Fruit fly (Drosophila melanogaster) whole organism, embryonic: ENCODE data around the gene CG15891.
A peak's percentile ranks its signal among the peaks of the same experiment; 100 is the strongest.

Experiments
- Awh ChIP-seq: fragments of 200-800 bp; sonication (Bioruptor generic); IDR thresholded peaks from 2 replicates; pipeline ENCODE4, ENCODE4 v1.3.6; 2022; ENCODE audit warnings: missing biosample characterization, missing genetic modification characterization
- Bdp1 ChIP-seq: fragments of 200-800 bp; sonication (Bioruptor generic); optimal IDR thresholded peaks from 3 replicates; lab custom pipeline; 2016; ENCODE audit warnings: missing biosample characterization, missing genetic modification characterization
- Bgb ChIP-seq: fragments of 200-800 bp; sonication (Bioruptor generic); IDR thresholded peaks from 2 replicates; pipeline ENCODE4 v1.3.6; 2022; ENCODE audit warnings: missing biosample characterization, missing genetic modification characterization; ENCODE audit not compliant: partially characterized antibody
- CG12155 ChIP-seq: fragments of 200-800 bp; sonication (Bioruptor generic); optimal IDR thresholded peaks from 3 replicates; lab custom pipeline; 2016; ENCODE audit warnings: missing biosample characterization, missing genetic modification characterization
- CG12942 ChIP-seq: fragments of 200-800 bp; sonication (Bioruptor generic); optimal IDR thresholded peaks from 3 replicates; lab custom pipeline; 2016; ENCODE audit warnings: missing biosample characterization, missing genetic modification characterization
- CG17385 ChIP-seq: fragments of 200-800 bp; sonication (Bioruptor generic); optimal IDR thresholded peaks from 3 replicates; lab custom pipeline; 2018; ENCODE audit warnings: missing biosample characterization, mild to moderate bottlenecking, missing genetic modification characterization
- CG17568 ChIP-seq: fragments of 200-800 bp; sonication (Bioruptor generic); optimal IDR thresholded peaks from 2 replicates; lab custom pipeline; 2018; ENCODE audit warnings: missing biosample characterization, mild to moderate bottlenecking, missing genetic modification characterization, moderate library complexity
- CG1792 ChIP-seq: fragments of 200-800 bp; sonication (Bioruptor generic); optimal IDR thresholded peaks from 2 replicates; lab custom pipeline; 2016; ENCODE audit warnings: missing biosample characterization, missing genetic modification characterization
- CG1832 ChIP-seq: fragments of 200-800 bp; sonication (Bioruptor generic); optimal IDR thresholded peaks from 2 replicates; lab custom pipeline; 2017; ENCODE audit warnings: missing biosample characterization, mild to moderate bottlenecking, missing genetic modification characterization, inconsistent platforms
- CG3065 ChIP-seq: fragments of 200-800 bp; sonication (Bioruptor generic); optimal IDR thresholded peaks from 2 replicates; lab custom pipeline; 2016; ENCODE audit warnings: missing biosample characterization, missing genetic modification characterization
- CG31224 ChIP-seq: fragments of 200-800 bp; sonication (Bioruptor generic); IDR thresholded peaks from 2 replicates; pipeline ENCODE4 v1.3.6; 2022; ENCODE audit warnings: missing biosample characterization, missing genetic modification characterization
- CG3838 ChIP-seq: fragments of 200-800 bp; sonication (Bioruptor generic); optimal IDR thresholded peaks from 3 replicates; lab custom pipeline; 2016; ENCODE audit warnings: missing biosample characterization, missing genetic modification characterization
- CG3995 ChIP-seq: fragments of 200-800 bp; sonication (Bioruptor generic); optimal IDR thresholded peaks from 3 replicates; lab custom pipeline; 2016; ENCODE audit warnings: missing biosample characterization, missing genetic modification characterization
- CG4328 ChIP-seq: fragments of 200-800 bp; sonication (Bioruptor generic); optimal IDR thresholded peaks from 3 replicates; lab custom pipeline; 2017; ENCODE audit warnings: missing biosample characterization, missing genetic modification reagents, missing genetic modification characterization
- CG6683 ChIP-seq: fragments of 200-800 bp; sonication (Bioruptor generic); optimal IDR thresholded peaks from 2 replicates; lab custom pipeline; 2017; ENCODE audit warnings: missing biosample characterization, mild to moderate bottlenecking, missing genetic modification characterization, missing genetic modification reagents
- CG6765 ChIP-seq: fragments of 200-800 bp; sonication (Bioruptor generic); optimal IDR thresholded peaks from 3 replicates; lab custom pipeline; 2017; ENCODE audit warnings: missing biosample characterization, mild to moderate bottlenecking, missing genetic modification characterization
- CG7786 ChIP-seq: fragments of 200-800 bp; sonication (Bioruptor generic); optimal IDR thresholded peaks from 2 replicates; lab custom pipeline; 2016; ENCODE audit warnings: missing biosample characterization, missing genetic modification characterization
- CG9876 ChIP-seq: fragments of 200-800 bp; sonication (Bioruptor generic); optimal IDR thresholded peaks from 2 replicates; lab custom pipeline; 2016; ENCODE audit warnings: missing biosample characterization, missing genetic modification characterization
- CG9932 ChIP-seq: fragments of 200-800 bp; sonication (Bioruptor generic); IDR thresholded peaks from 2 replicates; pipeline ENCODE4 v1.3.6; 2022; ENCODE audit warnings: missing biosample characterization, missing genetic modification characterization
- CHES-1-like ChIP-seq: fragments of 200-800 bp; sonication (Bioruptor generic); optimal IDR thresholded peaks from 2 replicates; lab custom pipeline; 2016; ENCODE audit warnings: missing biosample characterization, missing genetic modification characterization
- Dad ChIP-seq: fragments of 200-800 bp; sonication (Bioruptor generic); optimal IDR thresholded peaks from 3 replicates; lab custom pipeline; 2016; ENCODE audit warnings: missing biosample characterization, missing genetic modification characterization
- Dbx ChIP-seq: fragments of 200-800 bp; sonication (Bioruptor generic); IDR thresholded peaks from 3 replicates; pipeline ENCODE4 v1.3.6; 2022; ENCODE audit warnings: missing biosample characterization, missing genetic modification characterization
- Deaf1 ChIP-seq: fragments of 200-800 bp; optimal IDR thresholded peaks from 3 replicates; lab custom pipeline; 2019; ENCODE audit warnings: missing biosample characterization, mild to moderate bottlenecking, missing genetic modification characterization, moderate library complexity
- Dek ChIP-seq: fragments of 200-800 bp; sonication (Bioruptor generic); optimal IDR thresholded peaks from 3 replicates; lab custom pipeline; 2019; ENCODE audit warnings: missing biosample characterization, mild to moderate bottlenecking, missing genetic modification characterization, moderate library complexity
- ERR ChIP-seq: fragments of 200-800 bp; sonication (Bioruptor generic); optimal IDR thresholded peaks from 2 replicates; lab custom pipeline; 2016; ENCODE audit warnings: missing biosample characterization, missing genetic modification characterization
- Hr3 ChIP-seq: fragments of 200-800 bp; sonication (Bioruptor generic); optimal IDR thresholded peaks from 3 replicates; lab custom pipeline; 2016; ENCODE audit warnings: missing biosample characterization, missing genetic modification characterization
- MBD-R2 ChIP-seq: fragments of 200-800 bp; sonication (Bioruptor generic); IDR thresholded peaks from 2 replicates; pipeline ENCODE4 v1.3.6; 2022; ENCODE audit warnings: missing biosample characterization, missing genetic modification characterization
- Max ChIP-seq: fragments of 200-800 bp; sonication (Bioruptor generic); optimal IDR thresholded peaks from 2 replicates; lab custom pipeline; 2016; ENCODE audit warnings: missing biosample characterization, mild to moderate bottlenecking, missing genetic modification characterization
- NK7.1 ChIP-seq: fragments of 200-800 bp; sonication (Bioruptor generic); optimal IDR thresholded peaks from 3 replicates; lab custom pipeline; 2016; ENCODE audit warnings: missing biosample characterization, missing genetic modification characterization
- Neu2 ChIP-seq: fragments of 200-800 bp; sonication (Bioruptor generic); optimal IDR thresholded peaks from 3 replicates; lab custom pipeline; 2016; ENCODE audit warnings: missing biosample characterization, missing genetic modification characterization, borderline replicate concordance
- Oli ChIP-seq: fragments of 200-800 bp; sonication (Bioruptor generic); optimal IDR thresholded peaks from 2 replicates; lab custom pipeline; 2018; ENCODE audit warnings: missing biosample characterization, mild to moderate bottlenecking, missing genetic modification characterization, moderate library complexity
- Sox100B ChIP-seq: fragments of 200-800 bp; sonication (Bioruptor generic); optimal IDR thresholded peaks from 3 replicates; lab custom pipeline; 2018; ENCODE audit warnings: missing biosample characterization, mild to moderate bottlenecking, missing genetic modification characterization
- Ssrp ChIP-seq: fragments of 200-800 bp; sonication (Bioruptor generic); optimal IDR thresholded peaks from 2 replicates; lab custom pipeline; 2018; ENCODE audit warnings: missing biosample characterization, mild to moderate bottlenecking, missing genetic modification characterization, moderate library complexity
- Stat92E ChIP-seq, 3 experiments: fragments of >200 bp in 2 of 3; fragments of 200-800 bp in 1 of 3; sonication (Bioruptor generic) in 1 of 3; optimal IDR thresholded peaks; 2 replicates each; lab custom pipeline; 2017 to 2019; ENCODE audit warnings: missing biosample characterization in 3 of 3, missing genetic modification characterization in 3 of 3, mild to moderate bottlenecking in 1 of 3, moderate library complexity in 1 of 3
- ato ChIP-seq: fragments of 200-800 bp; sonication (Bioruptor generic); IDR thresholded peaks from 2 replicates; pipeline ENCODE4 v1.3.6; 2022; ENCODE audit warnings: missing biosample characterization, missing genetic modification characterization; ENCODE audit not compliant: partially characterized antibody
- cg ChIP-seq: fragments of 200-800 bp; sonication (Bioruptor generic); optimal IDR thresholded peaks from 3 replicates; lab custom pipeline; 2019; ENCODE audit warnings: missing biosample characterization, mild to moderate bottlenecking, missing genetic modification characterization, moderate library complexity
- dan ChIP-seq: fragments of 200-800 bp; sonication (Bioruptor generic); IDR thresholded peaks from 2 replicates; pipeline ENCODE4 v1.3.6; 2022; ENCODE audit warnings: missing biosample characterization, missing genetic modification characterization
- dati ChIP-seq: fragments of 200-800 bp; sonication (Bioruptor generic); IDR thresholded peaks from 2 replicates; pipeline ENCODE4 v1.3.6; 2022; ENCODE audit warnings: missing biosample characterization, missing genetic modification characterization
- dysf ChIP-seq: fragments of 200-800 bp; sonication (Bioruptor generic); IDR thresholded peaks from 3 replicates; pipeline ENCODE4 v1.3.6; 2022; ENCODE audit warnings: missing biosample characterization, missing genetic modification characterization
- fd64A ChIP-seq: fragments of 200-800 bp; sonication (Bioruptor generic); optimal IDR thresholded peaks from 3 replicates; lab custom pipeline; 2018; ENCODE audit warnings: missing biosample characterization, mild to moderate bottlenecking, missing genetic modification characterization
- gsb ChIP-seq: fragments of 200-800 bp; sonication (Bioruptor generic); IDR thresholded peaks from 2 replicates; pipeline ENCODE4 v1.3.6; 2022; ENCODE audit warnings: missing biosample characterization, missing genetic modification characterization
- hth ChIP-seq: fragments of >200 bp; optimal IDR thresholded peaks from 2 replicates; lab custom pipeline; 2017; ENCODE audit warnings: inconsistent platforms
- nom ChIP-seq: fragments of 200-800 bp; sonication (Bioruptor generic); optimal IDR thresholded peaks from 2 replicates; lab custom pipeline; 2017; ENCODE audit warnings: missing biosample characterization, missing genetic modification characterization, mild to moderate bottlenecking, moderate library complexity, missing genetic modification reagents
- sc ChIP-seq, 3 experiments: fragments of >200 bp in 2 of 3; fragments of 200-800 bp in 1 of 3; sonication (Bioruptor generic) in 1 of 3; optimal IDR thresholded peaks; 2 replicates in 2 of 3; 3 replicates in 1 of 3; lab custom pipeline; 2017; ENCODE audit warnings: mild to moderate bottlenecking in 1 of 3, missing biosample characterization in 1 of 3, missing genetic modification characterization in 1 of 3, missing genetic modification reagents in 1 of 3
- sens-2 ChIP-seq: fragments of 200-800 bp; sonication (Bioruptor generic); IDR thresholded peaks from 2 replicates; pipeline ENCODE4 v1.3.6; 2022; ENCODE audit warnings: missing biosample characterization, missing genetic modification characterization
- so ChIP-seq: fragments of 200-800 bp; sonication (Bioruptor generic); IDR thresholded peaks from 3 replicates; pipeline ENCODE4 v1.3.6; 2022; ENCODE audit warnings: missing biosample characterization, missing genetic modification characterization
- tna ChIP-seq: fragments of 200-800 bp; sonication (Bioruptor generic); IDR thresholded peaks from 2 replicates; pipeline ENCODE4 v1.3.6; 2022; ENCODE audit warnings: missing biosample characterization, missing genetic modification characterization; ENCODE audit not compliant: partially characterized antibody
- vnd ChIP-seq: fragments of 200-800 bp; sonication (Bioruptor generic); IDR thresholded peaks from 3 replicates; pipeline ENCODE4 v1.3.6; 2022; ENCODE audit warnings: missing biosample characterization, missing genetic modification characterization; ENCODE audit not compliant: partially characterized antibody
- wek ChIP-seq: fragments of 200-800 bp; sonication (Bioruptor generic); optimal IDR thresholded peaks from 3 replicates; lab custom pipeline; 2018; ENCODE audit warnings: missing biosample characterization, mild to moderate bottlenecking, missing genetic modification characterization, moderate library complexity

Gene CG15891

dm6 chrX:6278879-6279628 lies 16.1 kb downstream of the CG15891 start (continued):
- no peak for TF ChIP-seq ERR
- TF ChIP-seq CG1792 = no peak
- TF ChIP-seq CG3838 (GFP tag; lab: Kevin White, UChicago) = no peak
- TF ChIP-seq CG9876 = no peak
- TF ChIP-seq Awh (GFP tag; lab: Robert Waterston, UW) = 0 out of 2 replicates have a peak, but pooled peaks have one; percentile 10
- no peak for TF ChIP-seq CG6683 (GFP tag; lab: Kevin White, UChicago)
- TF ChIP-seq Deaf1 = peak; percentile 58
- peak in 1 of 3 experiments; percentile 57 for TF ChIP-seq Stat92E (GFP tag; optimal IDR thresholded peaks at IDR 0.05; lab: Kevin White, UChicago)
- TF ChIP-seq nom (GFP tag; lab: Kevin White, UChicago) = peak; percentile 9
- TF ChIP-seq CG17385 = peak; percentile 53
- no peak for TF ChIP-seq hth (lab: Kevin White, UChicago)
- no peak for TF ChIP-seq CG7786 (GFP tag; lab: Kevin White, UChicago)
- no peak for TF ChIP-seq gsb (GFP tag; lab: Robert Waterston, UW)
- TF ChIP-seq Max (GFP tag; lab: Kevin White, UChicago) = no peak
- no peak for TF ChIP-seq Neu2
- no peak for TF ChIP-seq dan (GFP tag; lab: Robert Waterston, UW)
- no peak for TF ChIP-seq CG12942 (GFP tag; lab: Kevin White, UChicago)
- TF ChIP-seq CG1832 (GFP tag; lab: Kevin White, UChicago) = peak; percentile 87
- TF ChIP-seq CG3065 (GFP tag; lab: Kevin White, UChicago) = no peak
- TF ChIP-seq vnd = no peak
- no peak for TF ChIP-seq dati
- peak; percentile 87 for TF ChIP-seq cg (GFP tag; lab: Kevin White, UChicago)
- 0 out of 2 replicates have a peak, but pooled peaks have one; percentile 30 for TF ChIP-seq tna (GFP tag; lab: Robert Waterston, UW)
- peak; percentile 11 for TF ChIP-seq Dek (tag; lab: Kevin White, UChicago)
- TF ChIP-seq Ssrp (tag; lab: Kevin White, UChicago) = no peak
- TF ChIP-seq CG12155 (GFP tag; lab: Kevin White, UChicago) = no peak
- no peak for TF ChIP-seq so (GFP tag; lab: Robert Waterston, UW)
- peak; percentile 35; the same call in 1 of the 2 replicates for TF ChIP-seq Bgb (GFP tag; lab: Robert Waterston, UW)
- no peak for TF ChIP-seq CG4328 (GFP tag; lab: Kevin White, UChicago)
- TF ChIP-seq wek = no peak
- TF ChIP-seq fd64A = no peak
- TF ChIP-seq Sox100B (GFP tag; lab: Kevin White, UChicago) = no peak
- TF ChIP-seq Hr3 (GFP tag; lab: Kevin White, UChicago) = no peak
- no peak; the same call in 1 of the 2 replicates for TF ChIP-seq ato (GFP tag; lab: Robert Waterston, UW)
- TF ChIP-seq CG31224 = no peak
- no peak for TF ChIP-seq Dad (GFP tag; lab: Kevin White, UChicago)
- no peak for TF ChIP-seq CG17568 (GFP tag; lab: Kevin White, UChicago)
- no peak for TF ChIP-seq Dbx (GFP tag; lab: Robert Waterston, UW)
- TF ChIP-seq CG9932 = no peak
- TF ChIP-seq CG6765 (GFP tag; lab: Kevin White, UChicago) = no peak
- no peak for TF ChIP-seq MBD-R2
- TF ChIP-seq CG3995 (GFP tag; lab: Kevin White, UChicago) = no peak
- TF ChIP-seq sc (optimal IDR thresholded peaks at IDR 0.05; lab: Kevin White, UChicago) = no peak
- no peak for TF ChIP-seq sc (GFP tag; optimal IDR thresholded peaks at IDR 0.05; lab: Kevin White, UChicago)
- TF ChIP-seq Oli (tag; lab: Kevin White, UChicago) = no peak
- TF ChIP-seq dysf (GFP tag; lab: Robert Waterston, UW) = no peak
- TF ChIP-seq Bdp1 = no peak
- no peak for TF ChIP-seq NK7.1 (GFP tag; lab: Kevin White, UChicago)
- no peak for TF ChIP-seq sens-2 (GFP tag; lab: Robert Waterston, UW)
- TF ChIP-seq CHES-1-like (GFP tag; lab: Kevin White, UChicago) = no peak
